Fruit fly (Drosophila melanogaster) whole organism, adult: ENCODE data around the gene Ror.

Source experiments
- CG11617 ChIP-seq: fragments of 200-800 bp; sonication (Bioruptor generic); optimal IDR thresholded peaks from 2 replicates; lab custom pipeline; 2017; ENCODE audit warnings: mild to moderate bottlenecking, missing biosample characterization, missing genetic modification reagents, missing genetic modification characterization
- CG14711 ChIP-seq: fragments of 200-800 bp; sonication (Bioruptor generic); optimal IDR thresholded peaks from 2 replicates; lab custom pipeline; 2018; ENCODE audit warnings: missing biosample characterization, mild to moderate bottlenecking, missing genetic modification characterization, moderate library complexity
- CG5204 ChIP-seq: fragments of 200-800 bp; sonication (Bioruptor generic); optimal IDR thresholded peaks from 2 replicates; lab custom pipeline; 2016; ENCODE audit warnings: missing biosample characterization, missing genetic modification characterization
- CG7101 ChIP-seq: fragments of 200-800 bp; sonication (Bioruptor generic); optimal IDR thresholded peaks from 2 replicates; lab custom pipeline; 2018; ENCODE audit warnings: missing biosample characterization, mild to moderate bottlenecking, missing genetic modification characterization, moderate library complexity
- Clk ChIP-seq: fragments of 200-800 bp; sonication (Bioruptor generic); optimal IDR thresholded peaks from 2 replicates; lab custom pipeline; 2017; ENCODE audit warnings: missing biosample characterization, missing genetic modification characterization
- Hr96 ChIP-seq: fragments of 200-800 bp; sonication (Bioruptor generic); optimal IDR thresholded peaks from 2 replicates; lab custom pipeline; 2016; ENCODE audit warnings: missing biosample characterization, missing genetic modification characterization
- Mnt ChIP-seq: fragments of 200-800 bp; sonication (Bioruptor generic); optimal IDR thresholded peaks from 2 replicates; lab custom pipeline; 2016; ENCODE audit warnings: missing biosample characterization, mild to moderate bottlenecking, missing genetic modification characterization
- cic ChIP-seq: fragments of 200-800 bp; sonication (Bioruptor generic); optimal IDR thresholded peaks from 2 replicates; lab custom pipeline; 2017; ENCODE audit warnings: missing biosample characterization, mild to moderate bottlenecking, missing genetic modification characterization, moderate library complexity
- cnc ChIP-seq, 2 experiments: fragments of >200 bp; optimal IDR thresholded peaks; 2 replicates each; lab custom pipeline; 2017
- kay ChIP-seq: fragments of 200-800 bp; sonication (Bioruptor generic); peaks from one replicate; lab custom pipeline; 2016; ENCODE audit warnings: missing biosample characterization, missing genetic modification characterization, borderline replicate concordance
- pad ChIP-seq: fragments of 200-800 bp; sonication (Bioruptor generic); optimal IDR thresholded peaks from 3 replicates; lab custom pipeline; 2017; ENCODE audit warnings: missing biosample characterization, missing genetic modification characterization, mild to moderate bottlenecking, moderate library complexity, missing genetic modification reagents
- tj ChIP-seq: fragments of 200-800 bp; sonication (Bioruptor generic); optimal IDR thresholded peaks from 3 replicates; lab custom pipeline; 2017; ENCODE audit warnings: missing biosample characterization, mild to moderate bottlenecking, missing genetic modification characterization, moderate library complexity
- toe ChIP-seq: fragments of 200-800 bp; sonication (Bioruptor generic); optimal IDR thresholded peaks from 2 replicates; lab custom pipeline; 2016; ENCODE audit warnings: missing biosample characterization, missing genetic modification characterization

- peak; percentile 80 for TF ChIP-seq kay (GFP tag; lab: Kevin White, UChicago)
- no peak for TF ChIP-seq CG14711
- no peak for TF ChIP-seq CG5204 (GFP tag; lab: Kevin White, UChicago)
- no peak for TF ChIP-seq cic (GFP tag; lab: Kevin White, UChicago)
- TF ChIP-seq tj, result no peak
- no peak for TF ChIP-seq CG7101 (tag; lab: Kevin White, UChicago)
- no peak for TF ChIP-seq Mnt (GFP tag; lab: Kevin White, UChicago)
- no peak for TF ChIP-seq cnc (optimal IDR thresholded peaks at IDR 0.05; lab: Kevin White, UChicago)
- TF ChIP-seq toe, result no peak
- no peak for TF ChIP-seq CG11617 (GFP tag; lab: Kevin White, UChicago)
- no peak for TF ChIP-seq Hr96 (GFP tag; lab: Kevin White, UChicago)
- TF ChIP-seq Clk (GFP tag; lab: Kevin White, UChicago), result no peak
- no peak for TF ChIP-seq pad
Observed at dm6 chr2L:10226213-10226723, 25.4 kb upstream of the Ror start.
